Worm (Caenorhabditis elegans) whole organism, late embryonic: ENCODE measurements around the gene C06E2.5.

Experiments used
- hlh-15 ChIP-seq: sonication (generic microtip); optimal IDR thresholded peaks from 2 replicates; lab custom pipeline; 2016; ENCODE audit warnings: missing genetic modification characterization, missing compliant biosample characterization
- unc-42 ChIP-seq: sonication (generic microtip); optimal IDR thresholded peaks from 2 replicates; lab custom pipeline; 2016; ENCODE audit warnings: missing genotype, missing genetic modification characterization, missing compliant biosample characterization

DNA sequence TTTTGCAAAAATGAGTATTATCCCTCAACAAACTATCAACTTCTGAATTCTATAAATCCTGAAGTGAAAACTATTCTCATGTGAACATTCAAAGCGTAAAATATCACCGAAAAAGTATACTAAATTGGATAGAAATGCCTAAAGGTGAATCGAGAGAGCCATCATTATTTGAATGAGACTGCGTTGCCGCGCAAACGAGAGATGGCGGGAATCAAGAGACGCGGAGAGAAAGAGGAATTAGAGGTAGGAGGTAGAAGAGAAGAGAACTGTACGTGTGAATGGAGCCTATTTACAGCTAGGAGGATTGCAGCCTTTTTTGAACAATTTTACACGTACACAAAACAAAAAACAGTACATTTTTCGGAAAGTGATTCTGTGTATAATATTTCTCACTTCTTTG, 1.8 kb upstream of the C06E2.5 start:
- TF ChIP-seq unc-42 (tag; lab: Kevin White, UChicago): no peak
- TF ChIP-seq hlh-15: no peak
